Worm (Caenorhabditis elegans) whole organism, L4 larva: ENCODE results near the gene C05C10.2.
A peak's percentile ranks its signal among the peaks of the same experiment; 100 is the strongest.

Source experiments
- D1046.2 ChIP-seq: fragments of 200-800 bp; sonication (Bioruptor generic); IDR thresholded peaks from 2 replicates; pipeline ENCODE4 v1.3.6; 2022; ENCODE audit warnings: missing genetic modification characterization, missing compliant biosample characterization
- F10B5.3 ChIP-seq: sonication (generic microtip); optimal IDR thresholded peaks from 2 replicates; lab custom pipeline; 2016; ENCODE audit warnings: mild to moderate bottlenecking, missing genetic modification characterization, missing compliant biosample characterization
- F37D6.2 ChIP-seq: sonication (generic microtip); optimal IDR thresholded peaks from 2 replicates; lab custom pipeline; 2016; ENCODE audit warnings: mild to moderate bottlenecking, missing genetic modification characterization, missing compliant biosample characterization
- F44E2.7 ChIP-seq: fragments of 200-800 bp; sonication (Bioruptor generic); IDR thresholded peaks from 2 replicates; pipeline ENCODE4 v2.1.2; 2022; ENCODE audit warnings: missing genetic modification characterization, missing compliant biosample characterization
- T20F7.1 ChIP-seq: fragments of 200-800 bp; sonication (Bioruptor generic); optimal IDR thresholded peaks from 2 replicates; lab custom pipeline; 2018; ENCODE audit warnings: mild to moderate bottlenecking, missing genetic modification characterization, missing compliant biosample characterization
- T26A8.4 ChIP-seq: fragments of 200-800 bp; sonication (Bioruptor generic); IDR thresholded peaks from 2 replicates; pipeline ENCODE4 v1.3.6; 2022; ENCODE audit warnings: missing genetic modification characterization, missing compliant biosample characterization
- Y105C5A.15 ChIP-seq: fragments of 200-800 bp; sonication (Bioruptor generic); IDR thresholded peaks from 2 replicates; pipeline ENCODE4 v1.3.6; 2022; ENCODE audit warnings: missing genetic modification characterization, missing compliant biosample characterization
- Y48G9A.11 ChIP-seq: fragments of 200-800 bp; sonication (Bioruptor generic); IDR thresholded peaks from 2 replicates; pipeline ENCODE4 v1.3.6; 2022; ENCODE audit warnings: missing genetic modification reagents, missing genetic modification characterization, missing compliant biosample characterization
- Y5F2A.4 ChIP-seq: fragments of 200-800 bp; sonication (Bioruptor generic); optimal IDR thresholded peaks from 2 replicates; lab custom pipeline; 2018; ENCODE audit warnings: mild to moderate bottlenecking, missing genetic modification characterization, missing compliant biosample characterization
- Y75B8A.6 ChIP-seq: fragments of 200-800 bp; sonication (Bioruptor generic); IDR thresholded peaks from 2 replicates; pipeline ENCODE4 v1.3.6; 2022; ENCODE audit warnings: missing genetic modification reagents, missing genetic modification characterization, missing compliant biosample characterization
- ZK546.5 ChIP-seq, 2 experiments: sonication (generic microtip); optimal IDR thresholded peaks; 2 replicates each; lab custom pipeline; 2017; ENCODE audit warnings: missing biosample characterization in 2 of 2, missing genetic modification characterization in 2 of 2
- aha-1 ChIP-seq: fragments of 150-350 bp; peaks from one replicate; lab custom pipeline; 2014; ENCODE audit warnings: missing biosample characterization, missing genetic modification characterization
- aly-2 ChIP-seq: sonication (generic microtip); optimal IDR thresholded peaks from 2 replicates; lab custom pipeline; 2018; ENCODE audit warnings: missing biosample characterization, missing genetic modification characterization
- ama-1 ChIP-seq: fragments of 150-350 bp; optimal IDR thresholded peaks from 2 replicates; lab custom pipeline; 2014; ENCODE audit warnings: inconsistent platforms, mixed read lengths
- ceh-20 ChIP-seq: fragments of 200-800 bp; sonication (Bioruptor generic); IDR thresholded peaks from 2 replicates; pipeline ENCODE4 v1.3.6; 2022; ENCODE audit warnings: missing genetic modification reagents, missing genetic modification characterization, missing compliant biosample characterization
- ceh-28 ChIP-seq: fragments of 150-350 bp; optimal IDR thresholded peaks from 2 replicates; lab custom pipeline; 2014; ENCODE audit warnings: missing biosample characterization, missing genetic modification reagents, missing genetic modification characterization
- ceh-44 ChIP-seq: fragments of 200-800 bp; sonication (Bioruptor generic); IDR thresholded peaks from 2 replicates; pipeline ENCODE4 v1.3.6; 2022; ENCODE audit warnings: missing genetic modification reagents, missing genetic modification characterization, missing compliant biosample characterization
- ceh-62 ChIP-seq: sonication (generic microtip); optimal IDR thresholded peaks from 2 replicates; lab custom pipeline; 2017; ENCODE audit warnings: missing biosample characterization, missing genetic modification characterization
- cey-2 ChIP-seq: sonication (generic microtip); optimal IDR thresholded peaks from 3 replicates; lab custom pipeline; 2017; ENCODE audit warnings: missing genetic modification characterization, mild to moderate bottlenecking, missing compliant biosample characterization, antibody characterized with exemption, borderline replicate concordance; ENCODE audit not compliant: insufficient read depth
- daf-16 ChIP-seq, 3 experiments: sonication (generic microtip); optimal IDR thresholded peaks; 2 replicates each; lab custom pipeline; 2016 to 2017; ENCODE audit warnings: missing genetic modification characterization in 3 of 3, missing genetic modification reagents in 3 of 3, mild to moderate bottlenecking in 2 of 3, missing compliant biosample characterization in 2 of 3, missing biosample characterization in 1 of 3, moderate library complexity in 1 of 3
- daf-8 ChIP-seq: fragments of 200-800 bp; sonication (Bioruptor generic); IDR thresholded peaks from 2 replicates; pipeline ENCODE4 v1.3.6; 2022; ENCODE audit warnings: missing genetic modification characterization, missing compliant biosample characterization
- dpl-1 ChIP-seq: fragments of 150-350 bp; optimal IDR thresholded peaks from 2 replicates; lab custom pipeline; 2014; ENCODE audit warnings: missing biosample characterization, missing genetic modification reagents, missing genetic modification characterization
- duxl-1 ChIP-seq: sonication (generic microtip); optimal IDR thresholded peaks from 2 replicates; lab custom pipeline; 2016; ENCODE audit warnings: mild to moderate bottlenecking, missing genetic modification characterization, moderate library complexity, missing compliant biosample characterization; ENCODE audit not compliant: poor library complexity
- dve-1 ChIP-seq: sonication (generic microtip); optimal IDR thresholded peaks from 2 replicates; lab custom pipeline; 2017; ENCODE audit warnings: antibody characterized with exemption, mild to moderate bottlenecking, missing genetic modification characterization, missing compliant biosample characterization; ENCODE audit not compliant: insufficient read depth
- fkh-10 ChIP-seq: fragments of 150-350 bp; optimal IDR thresholded peaks from 2 replicates; lab custom pipeline; 2014; ENCODE audit warnings: missing biosample characterization, missing genetic modification reagents, missing genetic modification characterization
- fos-1 ChIP-seq: fragments of 150-350 bp; optimal IDR thresholded peaks from 2 replicates; lab custom pipeline; 2014; ENCODE audit warnings: missing biosample characterization, missing genetic modification characterization
- hlh-11 ChIP-seq: fragments of 200-800 bp; sonication (Bioruptor generic); optimal IDR thresholded peaks from 2 replicates; lab custom pipeline; 2018; ENCODE audit warnings: mild to moderate bottlenecking, missing genetic modification characterization, missing compliant biosample characterization
- hlh-30 ChIP-seq: sonication (generic microtip); optimal IDR thresholded peaks from 2 replicates; lab custom pipeline; 2017; ENCODE audit warnings: antibody characterized with exemption, mild to moderate bottlenecking, missing genetic modification characterization, missing compliant biosample characterization; ENCODE audit not compliant: insufficient read depth
- hmg-1.1 ChIP-seq: fragments of 200-800 bp; sonication (Bioruptor generic); IDR thresholded peaks from 2 replicates; pipeline ENCODE4 v1.3.6; 2022; ENCODE audit warnings: missing genetic modification reagents, missing genetic modification characterization, missing compliant biosample characterization
- jun-1 ChIP-seq: fragments of 150-350 bp; optimal IDR thresholded peaks from 2 replicates; lab custom pipeline; 2014; ENCODE audit warnings: missing biosample characterization, missing genetic modification reagents, missing genetic modification characterization
- lim-7 ChIP-seq: fragments of 200-800 bp; sonication (Bioruptor generic); IDR thresholded peaks from 2 replicates; pipeline ENCODE4 v1.3.6; 2022; ENCODE audit warnings: missing genetic modification characterization, missing compliant biosample characterization
- lin-39 ChIP-seq: fragments of 150-350 bp; optimal IDR thresholded peaks from 2 replicates; lab custom pipeline; 2014; ENCODE audit warnings: missing biosample characterization, missing genetic modification reagents, missing genetic modification characterization
- lsy-2 ChIP-seq, 2 experiments: fragments of 150-350 bp in 1 of 2; sonication (generic microtip) in 1 of 2; optimal IDR thresholded peaks; 2 replicates each; lab custom pipeline; 2014 to 2017; ENCODE audit warnings: missing biosample characterization in 2 of 2, missing genetic modification characterization in 2 of 2
- madf-5 ChIP-seq, 2 experiments: fragments of 200-800 bp; sonication (Bioruptor generic); IDR thresholded peaks; 2 replicates each; pipeline ENCODE4 v1.3.6; 2022; ENCODE audit warnings: missing compliant biosample characterization in 2 of 2, missing genetic modification characterization in 2 of 2
- madf-9 ChIP-seq: fragments of 200-800 bp; sonication (Bioruptor generic); conservative IDR thresholded peaks from 2 replicates; pipeline ENCODE4 v1.3.6; 2022; ENCODE audit warnings: missing genetic modification reagents, missing genetic modification characterization, missing compliant biosample characterization
- mdl-1 ChIP-seq, 2 experiments: fragments of 150-350 bp in 1 of 2; sonication (generic microtip) in 1 of 2; optimal IDR thresholded peaks; 2 replicates each; lab custom pipeline; 2014 to 2017; ENCODE audit warnings: missing biosample characterization in 2 of 2, missing genetic modification characterization in 2 of 2
- mes-2 ChIP-seq: sonication (generic microtip); optimal IDR thresholded peaks from 2 replicates; lab custom pipeline; 2016; ENCODE audit warnings: missing genotype, mild to moderate bottlenecking, missing genetic modification characterization, missing compliant biosample characterization; ENCODE audit not compliant: poor library complexity, severe bottlenecking
- nhr-102 ChIP-seq: sonication (generic microtip); optimal IDR thresholded peaks from 2 replicates; lab custom pipeline; 2016; ENCODE audit warnings: mild to moderate bottlenecking, missing genetic modification characterization, moderate library complexity, missing compliant biosample characterization
- nhr-11 ChIP-seq: fragments of 150-350 bp; optimal IDR thresholded peaks from 2 replicates; lab custom pipeline; 2014; ENCODE audit warnings: missing biosample characterization, missing genetic modification characterization
- nhr-237 ChIP-seq: sonication (generic microtip); optimal IDR thresholded peaks from 2 replicates; lab custom pipeline; 2017; ENCODE audit warnings: missing biosample characterization, missing genetic modification characterization
- nhr-28 ChIP-seq: fragments of 150-350 bp; optimal IDR thresholded peaks from 2 replicates; lab custom pipeline; 2014; ENCODE audit warnings: missing biosample characterization, missing genetic modification characterization
- nhr-41 ChIP-seq: fragments of 200-800 bp; sonication (Bioruptor generic); IDR thresholded peaks from 2 replicates; pipeline ENCODE4 v1.3.6; 2022; ENCODE audit warnings: missing genetic modification reagents, missing genetic modification characterization, missing compliant biosample characterization
- nhr-6 ChIP-seq: fragments of 150-350 bp; optimal IDR thresholded peaks from 2 replicates; lab custom pipeline; 2014; ENCODE audit warnings: missing biosample characterization, missing genetic modification characterization
- saeg-2 ChIP-seq: fragments of 200-800 bp; sonication (Bioruptor generic); IDR thresholded peaks from 2 replicates; pipeline ENCODE4 v1.3.6; 2022; ENCODE audit warnings: missing genetic modification reagents, missing genetic modification characterization, missing compliant biosample characterization
- snpc-1.2 ChIP-seq: fragments of 200-800 bp; sonication (Bioruptor generic); IDR thresholded peaks from 2 replicates; pipeline ENCODE4 v1.3.6; 2022; ENCODE audit warnings: missing genetic modification reagents, missing genetic modification characterization, missing compliant biosample characterization
- snpc-4 ChIP-seq: fragments of 150-350 bp; optimal IDR thresholded peaks from 2 replicates; lab custom pipeline; 2014; ENCODE audit warnings: missing biosample characterization, missing genetic modification characterization
- spr-1 ChIP-seq: sonication (generic microtip); optimal IDR thresholded peaks from 2 replicates; lab custom pipeline; 2016; ENCODE audit warnings: mild to moderate bottlenecking, missing genetic modification characterization, missing compliant biosample characterization
- unc-39 ChIP-seq: sonication (generic microtip); optimal IDR thresholded peaks from 2 replicates; lab custom pipeline; 2017; ENCODE audit warnings: missing biosample characterization, missing genetic modification characterization
- unc-62 ChIP-seq, 3 experiments: fragments of 150-350 bp in 1 of 3; sonication (generic microtip); optimal IDR thresholded peaks in 2 of 3; peaks in 1 of 3; 1 replicate in 1 of 3; 2 replicates in 2 of 3; lab custom pipeline; 2014 to 2017; ENCODE audit warnings: missing biosample characterization in 3 of 3, missing genetic modification characterization in 3 of 3, missing genetic modification reagents in 3 of 3, missing genotype in 1 of 3
- zip-2 ChIP-seq: fragments of 150-350 bp; optimal IDR thresholded peaks from 2 replicates; lab custom pipeline; 2014; ENCODE audit warnings: missing biosample characterization, missing genetic modification characterization
- ztf-7 ChIP-seq: fragments of 150-350 bp; optimal IDR thresholded peaks from 2 replicates; lab custom pipeline; 2014; ENCODE audit warnings: missing biosample characterization, missing genetic modification characterization

Gene C05C10.2

ce11 chrII:9891823-9892222 lies 30.2 kb upstream of the C05C10.2 start:
- TF ChIP-seq lim-7 (GFP tag; lab: Robert Waterston, UW) (no peak), cey-2 (tag; lab: Kevin White, UChicago) (no peak), aly-2 (tag; lab: Kevin White, UChicago) (no peak), ceh-62 (tag; lab: Kevin White, UChicago) (no peak), ZK546.5 (tag; optimal IDR thresholded peaks at IDR 0.05; lab: Kevin White, UChicago) (no peak), zip-2 (no peak), Y48G9A.11 (GFP tag; lab: Robert Waterston, UW) (no peak), daf-8 (GFP tag; lab: Robert Waterston, UW) (no peak), T26A8.4 (GFP tag; lab: Robert Waterston, UW) (no peak), fos-1 (no peak), jun-1 (tag; lab: Kevin White, UChicago) (no peak), spr-1 (tag; lab: Kevin White, UChicago) (no peak), T20F7.1 (no peak), duxl-1 (tag; lab: Kevin White, UChicago) (no peak), nhr-237 (tag; lab: Kevin White, UChicago) (no peak), daf-16 (GFP tag; optimal IDR thresholded peaks at IDR 0.05; lab: Kevin White, UChicago) (no peak), daf-16 (tag; optimal IDR thresholded peaks at IDR 0.05; lab: Kevin White, UChicago) (peak; percentile 53), lsy-2 (tag; optimal IDR thresholded peaks at IDR 0.05; lab: Kevin White, UChicago) (peak in 1 of 2 experiments; percentile 5), ceh-44 (GFP tag; lab: Robert Waterston, UW) (no peak), unc-62 (GFP tag; optimal IDR thresholded peaks at IDR 0.05 in 1 of 2; lab: Kevin White, UChicago) (no peak), unc-62 (tag; optimal IDR thresholded peaks at IDR 0.05; lab: Kevin White, UChicago) (no peak), ama-1 (lab: Kevin White, UChicago) (no peak), dpl-1 (no peak), mes-2 (tag; lab: Kevin White, UChicago) (peak; percentile 28), Y105C5A.15 (GFP tag; lab: Robert Waterston, UW) (no peak), ceh-20 (GFP tag; lab: Robert Waterston, UW) (0 out of 2 replicates have a peak, but pooled peaks have one; percentile 11), nhr-6 (tag; lab: Kevin White, UChicago) (no peak), F44E2.7 (GFP tag; lab: Robert Waterston, UW) (no peak), nhr-28 (peak; percentile 62), nhr-41 (peak; percentile 60; the same call in 1 of the 2 replicates), madf-9 (GFP tag; lab: Robert Waterston, UW) (no peak), saeg-2 (GFP tag; lab: Robert Waterston, UW) (no peak), hlh-30 (tag; lab: Kevin White, UChicago) (no peak), snpc-1.2 (GFP tag; lab: Robert Waterston, UW) (no peak), hmg-1.1 (GFP tag; lab: Robert Waterston, UW) (no peak), hlh-11 (tag; lab: Kevin White, UChicago) (peak; percentile 64), Y5F2A.4 (no peak), D1046.2 (GFP tag; lab: Robert Waterston, UW) (no peak), ztf-7 (tag; lab: Kevin White, UChicago) (no peak), dve-1 (tag; lab: Kevin White, UChicago) (peak; percentile 66), nhr-102 (tag; lab: Kevin White, UChicago) (no peak), madf-5 (GFP tag; IDR thresholded peaks at IDR 0.05; lab: Robert Waterston, UW) (no peak), Y75B8A.6 (GFP tag; lab: Robert Waterston, UW) (no peak), F10B5.3 (tag; lab: Kevin White, UChicago) (no peak), lin-39 (no peak), nhr-11 (tag; lab: Kevin White, UChicago) (no peak), snpc-4 (no peak), aha-1 (tag; lab: Kevin White, UChicago) (no peak), F37D6.2 (tag; lab: Kevin White, UChicago) (no peak), fkh-10 (GFP tag; lab: Kevin White, UChicago) (no peak), unc-39 (tag; lab: Kevin White, UChicago) (no peak), mdl-1 (tag; optimal IDR thresholded peaks at IDR 0.05; lab: Kevin White, UChicago) (no peak), ceh-28 (no peak)
